Worm (Caenorhabditis elegans) whole organism, L2 larva: ENCODE data around the gene inx-18.

Experiments used
- C34F6.9 ChIP-seq: fragments of 150-350 bp; optimal IDR thresholded peaks from 2 replicates; lab custom pipeline; 2014; ENCODE audit warnings: missing biosample characterization, missing genetic modification characterization
- F13H6.1 ChIP-seq: sonication (generic microtip); optimal IDR thresholded peaks from 2 replicates; lab custom pipeline; 2016; ENCODE audit warnings: missing genetic modification characterization, missing compliant biosample characterization
- R02D3.7 ChIP-seq: fragments of 150-350 bp; optimal IDR thresholded peaks from 2 replicates; lab custom pipeline; 2014; ENCODE audit warnings: missing biosample characterization, missing genetic modification characterization
- Y55F3AM.14 ChIP-seq: fragments of 200-800 bp; sonication (Bioruptor generic); optimal IDR thresholded peaks from 2 replicates; lab custom pipeline; 2018; ENCODE audit warnings: mild to moderate bottlenecking, missing genetic modification characterization, missing compliant biosample characterization
- ZK546.5 ChIP-seq: sonication (generic microtip); optimal IDR thresholded peaks from 2 replicates; lab custom pipeline; 2017; ENCODE audit warnings: missing biosample characterization, missing genetic modification characterization
- alr-1 ChIP-seq: fragments of 150-350 bp; optimal IDR thresholded peaks from 2 replicates; lab custom pipeline; 2014; ENCODE audit warnings: missing biosample characterization, missing genetic modification characterization
- aly-2 ChIP-seq: fragments of 150-350 bp; optimal IDR thresholded peaks from 2 replicates; lab custom pipeline; 2014; ENCODE audit warnings: missing biosample characterization, missing genetic modification characterization
- blmp-1 ChIP-seq: sonication (generic microtip); optimal IDR thresholded peaks from 2 replicates; lab custom pipeline; 2017; ENCODE audit warnings: missing genetic modification characterization, mild to moderate bottlenecking, missing compliant biosample characterization, antibody characterized with exemption, moderate library complexity; ENCODE audit not compliant: insufficient read depth
- ceh-16 ChIP-seq: fragments of 150-350 bp; optimal IDR thresholded peaks from 2 replicates; lab custom pipeline; 2014; ENCODE audit warnings: missing biosample characterization, missing genetic modification characterization
- ceh-82 ChIP-seq: fragments of 150-350 bp; optimal IDR thresholded peaks from 2 replicates; lab custom pipeline; 2014; ENCODE audit warnings: missing biosample characterization, missing genetic modification characterization
- dmd-4 ChIP-seq: sonication (generic microtip); optimal IDR thresholded peaks from 2 replicates; lab custom pipeline; 2017; ENCODE audit warnings: missing biosample characterization, missing genetic modification characterization
- egl-27 ChIP-seq: sonication (generic microtip); optimal IDR thresholded peaks from 3 replicates; lab custom pipeline; 2017; ENCODE audit warnings: missing biosample characterization, missing genetic modification reagents, missing genetic modification characterization
- elt-1 ChIP-seq: fragments of 150-350 bp; optimal IDR thresholded peaks from 2 replicates; lab custom pipeline; 2014; ENCODE audit warnings: missing biosample characterization, missing genetic modification characterization
- fos-1 ChIP-seq: fragments of 150-350 bp; optimal IDR thresholded peaks from 2 replicates; lab custom pipeline; 2014; ENCODE audit warnings: missing biosample characterization, missing genetic modification characterization
- lin-11 ChIP-seq: fragments of 150-350 bp; sonication (generic microtip); optimal IDR thresholded peaks from 2 replicates; lab custom pipeline; 2014; ENCODE audit warnings: missing biosample characterization, missing genetic modification characterization, inconsistent platforms, mixed read lengths
- lin-13 ChIP-seq: fragments of 150-350 bp; optimal IDR thresholded peaks from 2 replicates; lab custom pipeline; 2014; ENCODE audit warnings: missing biosample characterization, missing genetic modification reagents, missing genetic modification characterization
- lin-39 ChIP-seq: fragments of 150-350 bp; optimal IDR thresholded peaks from 2 replicates; lab custom pipeline; 2014; ENCODE audit warnings: missing biosample characterization, missing genetic modification reagents, missing genetic modification characterization
- lsy-2 ChIP-seq, 2 experiments: fragments of 150-350 bp in 1 of 2; sonication (generic microtip) in 1 of 2; optimal IDR thresholded peaks; 2 replicates each; lab custom pipeline; 2014 to 2017; ENCODE audit warnings: missing biosample characterization in 2 of 2, missing genetic modification characterization in 2 of 2
- mab-5 ChIP-seq: fragments of 150-350 bp; optimal IDR thresholded peaks from 2 replicates; lab custom pipeline; 2014; ENCODE audit warnings: missing biosample characterization, missing genetic modification characterization
- mbf-1 ChIP-seq: sonication (generic microtip); optimal IDR thresholded peaks from 2 replicates; lab custom pipeline; 2017; ENCODE audit warnings: missing biosample characterization, missing genetic modification characterization
- mdl-1 ChIP-seq, 2 experiments: fragments of 150-350 bp in 1 of 2; sonication (generic microtip) in 1 of 2; optimal IDR thresholded peaks; 2 replicates each; lab custom pipeline; 2017; ENCODE audit warnings: missing biosample characterization in 2 of 2, missing genetic modification characterization in 2 of 2
- nhr-10 ChIP-seq: sonication (generic microtip); optimal IDR thresholded peaks from 2 replicates; lab custom pipeline; 2017; ENCODE audit warnings: missing biosample characterization, missing genetic modification characterization
- nhr-12 ChIP-seq: fragments of 150-350 bp; optimal IDR thresholded peaks from 2 replicates; lab custom pipeline; 2014; ENCODE audit warnings: missing biosample characterization, missing genetic modification characterization
- nhr-129 ChIP-seq: fragments of 150-350 bp; optimal IDR thresholded peaks from 2 replicates; lab custom pipeline; 2014; ENCODE audit warnings: missing biosample characterization, missing genetic modification characterization
- nhr-21 ChIP-seq: fragments of 150-350 bp; optimal IDR thresholded peaks from 2 replicates; lab custom pipeline; 2014; ENCODE audit warnings: missing biosample characterization, missing genetic modification characterization
- nhr-23 ChIP-seq: fragments of 150-350 bp; optimal IDR thresholded peaks from 2 replicates; lab custom pipeline; 2014; ENCODE audit warnings: missing biosample characterization, missing genetic modification reagents, missing genetic modification characterization
- nhr-237 ChIP-seq: fragments of 150-350 bp; optimal IDR thresholded peaks from 2 replicates; lab custom pipeline; 2014; ENCODE audit warnings: missing biosample characterization, missing genetic modification characterization
- nhr-25 ChIP-seq: fragments of 150-350 bp; sonication (generic microtip); optimal IDR thresholded peaks from 3 replicates; lab custom pipeline; 2014; ENCODE audit warnings: missing biosample characterization, missing genetic modification characterization
- nhr-6 ChIP-seq: fragments of 150-350 bp; optimal IDR thresholded peaks from 2 replicates; lab custom pipeline; 2014; ENCODE audit warnings: missing biosample characterization, missing genetic modification characterization
- nhr-77 ChIP-seq: fragments of 150-350 bp; optimal IDR thresholded peaks from 2 replicates; lab custom pipeline; 2014; ENCODE audit warnings: missing biosample characterization, missing genetic modification characterization
- peb-1 ChIP-seq: fragments of 150-350 bp; optimal IDR thresholded peaks from 2 replicates; lab custom pipeline; 2014; ENCODE audit warnings: missing biosample characterization, missing genetic modification characterization
- sem-4 ChIP-seq: fragments of 150-350 bp; optimal IDR thresholded peaks from 2 replicates; lab custom pipeline; 2014; ENCODE audit warnings: missing biosample characterization, missing genetic modification reagents, missing genetic modification characterization
- skn-1 ChIP-seq: sonication (generic microtip); optimal IDR thresholded peaks from 2 replicates; lab custom pipeline; 2017; ENCODE audit warnings: missing biosample characterization, missing genetic modification characterization
- sma-9 ChIP-seq, 2 experiments: fragments of 150-350 bp in 1 of 2; sonication (generic microtip) in 1 of 2; optimal IDR thresholded peaks; 2 replicates each; lab custom pipeline; 2014 to 2016; ENCODE audit warnings: missing genetic modification characterization in 2 of 2, mild to moderate bottlenecking in 1 of 2, missing biosample characterization in 1 of 2, missing compliant biosample characterization in 1 of 2, missing genetic modification reagents in 1 of 2, moderate library complexity in 1 of 2
- unc-39 ChIP-seq: fragments of 150-350 bp; optimal IDR thresholded peaks from 2 replicates; lab custom pipeline; 2014; ENCODE audit warnings: missing biosample characterization, missing genetic modification characterization
- unc-62 ChIP-seq: fragments of 150-350 bp; optimal IDR thresholded peaks from 2 replicates; lab custom pipeline; 2014; ENCODE audit warnings: missing biosample characterization, missing genetic modification reagents, missing genetic modification characterization
- zag-1 ChIP-seq: fragments of 150-350 bp; optimal IDR thresholded peaks from 2 replicates; lab custom pipeline; 2014; ENCODE audit warnings: missing biosample characterization, missing genetic modification characterization
- ztf-1 ChIP-seq: fragments of 200-800 bp; sonication (Bioruptor generic); conservative IDR thresholded peaks from 2 replicates; pipeline ENCODE4 v1.3.6; 2022; ENCODE audit warnings: missing genetic modification characterization, missing compliant biosample characterization
- ztf-11 ChIP-seq: sonication (generic microtip); optimal IDR thresholded peaks from 2 replicates; lab custom pipeline; 2017; ENCODE audit warnings: missing biosample characterization, missing genetic modification characterization
- ztf-4 ChIP-seq: fragments of 150-350 bp; optimal IDR thresholded peaks from 2 replicates; lab custom pipeline; 2014; ENCODE audit warnings: missing biosample characterization, missing genetic modification characterization

Gene inx-18

ce11 chrIV:648362-648761 is 42.2 kb downstream of the inx-18 start:
- TF ChIP-seq elt-1 (tag; lab: Kevin White, UChicago) (no peak), fos-1 (tag; lab: Kevin White, UChicago) (no peak), ceh-16 (no peak), mab-5 (tag; lab: Kevin White, UChicago) (no peak), nhr-77 (tag; lab: Kevin White, UChicago) (no peak), alr-1 (tag; lab: Kevin White, UChicago) (no peak), C34F6.9 (tag; lab: Kevin White, UChicago) (no peak), ceh-82 (no peak), blmp-1 (tag; lab: Kevin White, UChicago) (no peak), mdl-1 (tag; optimal IDR thresholded peaks at IDR 0.05; lab: Kevin White, UChicago) (no peak), mbf-1 (tag; lab: Kevin White, UChicago) (no peak), aly-2 (tag; lab: Kevin White, UChicago) (no peak), sem-4 (tag; lab: Kevin White, UChicago) (no peak), unc-62 (GFP tag; lab: Kevin White, UChicago) (no peak), ztf-11 (tag; lab: Kevin White, UChicago) (no peak)

- TF ChIP-seq C34F6.9 (tag; lab: Kevin White, UChicago) (no peak), nhr-21 (tag; lab: Kevin White, UChicago) (no peak), ZK546.5 (no peak), nhr-129 (no peak), blmp-1 (tag; lab: Kevin White, UChicago) (no peak), skn-1 (tag; lab: Kevin White, UChicago) (no peak), egl-27 (tag; lab: Kevin White, UChicago) (no peak), nhr-25 (tag; lab: Kevin White, UChicago) (no peak), lsy-2 (tag; optimal IDR thresholded peaks at IDR 0.05; lab: Kevin White, UChicago) (no peak), zag-1 (tag; lab: Kevin White, UChicago) (no peak), lin-39 (no peak), dmd-4 (tag; lab: Kevin White, UChicago) (no peak), alr-1 (tag; lab: Kevin White, UChicago) (no peak), Y55F3AM.14 (GFP tag; lab: Kevin White, UChicago) (no peak), nhr-77 (tag; lab: Kevin White, UChicago) (no peak), peb-1 (no peak), ztf-11 (tag; lab: Kevin White, UChicago) (no peak), F13H6.1 (tag; lab: Kevin White, UChicago) (no peak)
Measured at ce11 chrIV:649365-649764, 43.2 kb downstream of the inx-18 start, which contains the start of gene K11H12.9. Gene K11H12.9 (plus strand): TSS chrIV:649665.

ce11 chrIV:653138-653848 is 47.1 kb downstream of the inx-18 start, which contains the start of gene K11H12.1:
Gene K11H12.1 (minus strand): TSS chrIV:653421.
- no peak for TF ChIP-seq sem-4 (tag; lab: Kevin White, UChicago)
- TF ChIP-seq egl-27 (tag; lab: Kevin White, UChicago): no peak
- no peak for TF ChIP-seq lin-11 (tag; lab: Kevin White, UChicago)
- TF ChIP-seq C34F6.9 (tag; lab: Kevin White, UChicago): no peak
- no peak for TF ChIP-seq peb-1
- TF ChIP-seq nhr-237 (tag; lab: Kevin White, UChicago): no peak
- TF ChIP-seq unc-62 (GFP tag; lab: Kevin White, UChicago): no peak
- no peak for TF ChIP-seq ceh-82
- TF ChIP-seq ZK546.5: no peak
- TF ChIP-seq Y55F3AM.14 (GFP tag; lab: Kevin White, UChicago): no peak

ce11 chrIV:654526-655440 is 48.6 kb downstream of the inx-18 start, which contains the start of the genes rpl-15 and K11H12.8:
Gene rpl-15 (minus strand): TSS chrIV:654576.
Gene K11H12.8 (plus strand): TSS chrIV:655390.
- peak; percentile 100 for TF ChIP-seq nhr-21 (tag; lab: Kevin White, UChicago)
- TF ChIP-seq ztf-4 (tag; lab: Kevin White, UChicago): peak; percentile 100
- peak; percentile 39 for TF ChIP-seq nhr-23
- peak; percentile 80 for TF ChIP-seq nhr-12 (tag; lab: Kevin White, UChicago)
- peak; percentile 98 for TF ChIP-seq mab-5 (tag; lab: Kevin White, UChicago)
- TF ChIP-seq fos-1 (tag; lab: Kevin White, UChicago): peak; percentile 100
- TF ChIP-seq elt-1 (tag; lab: Kevin White, UChicago): peak; percentile 48
- peak; percentile 42 for TF ChIP-seq unc-39 (tag; lab: Kevin White, UChicago)
- peak; percentile 79 for TF ChIP-seq aly-2 (tag; lab: Kevin White, UChicago)
- TF ChIP-seq egl-27 (tag; lab: Kevin White, UChicago): peak; percentile 99
- peak; percentile 100 for TF ChIP-seq lin-13 (GFP tag; lab: Kevin White, UChicago)
- TF ChIP-seq mbf-1 (tag; lab: Kevin White, UChicago): peak; percentile 68
- TF ChIP-seq lin-11 (tag; lab: Kevin White, UChicago): peak; percentile 100
- peak; percentile 95 for TF ChIP-seq nhr-10
- TF ChIP-seq ztf-1 (GFP tag; lab: Robert Waterston, UW): peak; percentile 96; the same call in 1 of the 2 replicates
- peak; percentile 91 for TF ChIP-seq nhr-237 (tag; lab: Kevin White, UChicago)
- TF ChIP-seq sma-9 (GFP tag; optimal IDR thresholded peaks at IDR 0.05; lab: Kevin White, UChicago): peak; percentile 100
- no peak for TF ChIP-seq sma-9 (tag; optimal IDR thresholded peaks at IDR 0.05; lab: Kevin White, UChicago)
- peak; percentile 99 for TF ChIP-seq zag-1 (tag; lab: Kevin White, UChicago)
- TF ChIP-seq R02D3.7 (tag; lab: Kevin White, UChicago): peak; percentile 94
- peak; percentile 99 for TF ChIP-seq ceh-16
- no peak for TF ChIP-seq alr-1 (tag; lab: Kevin White, UChicago)
- TF ChIP-seq nhr-6: peak; percentile 100
- peak; percentile 77 for TF ChIP-seq dmd-4 (tag; lab: Kevin White, UChicago)
